Worm (Caenorhabditis elegans): Measurements from ENCODE around the gene rnp-7.
"Not testable (repeated sequence)": the region's sequence is repeated elsewhere in the genome, so short reads cannot be mapped to it uniquely, and the experiment has no call there.

ce11 chrIII:7128601-7129000 lies 32.4 kb downstream of the rnp-7 start, which contains the start of gene viro-2:
- not testable (repeated sequence) for TF ChIP-seq nhr-77 (tag; optimal IDR thresholded peaks at IDR 0.05); lsy-2 (tag; optimal IDR thresholded peaks at IDR 0.05); nhr-237 (tag; optimal IDR thresholded peaks at IDR 0.05); nhr-11 (tag; optimal IDR thresholded peaks at IDR 0.05); C34B4.2 (tag; optimal IDR thresholded peaks at IDR 0.05); isw-1 (GFP tag; IDR thresholded peaks at IDR 0.05)
